Fruit fly (Drosophila melanogaster) whole organism, wandering third instar larva: Measurements from ENCODE around the gene CG4438.
A peak's percentile ranks its signal among the peaks of the same experiment; 100 is the strongest.

ENCODE experiments used
- CG32264 ChIP-seq: fragments of 200-800 bp; sonication (Bioruptor generic); optimal IDR thresholded peaks from 2 replicates; lab custom pipeline; 2016; ENCODE audit warnings: missing biosample characterization, missing genetic modification characterization
- CrebA ChIP-seq: fragments of 200-800 bp; sonication (Bioruptor generic); optimal IDR thresholded peaks from 2 replicates; lab custom pipeline; 2016; ENCODE audit warnings: missing biosample characterization, mild to moderate bottlenecking, missing genetic modification characterization, borderline replicate concordance
- Dfd ChIP-seq: fragments of >200 bp; optimal IDR thresholded peaks from 2 replicates; lab custom pipeline; 2017; ENCODE audit warnings: missing biosample characterization, missing genetic modification characterization
- Dif ChIP-seq: fragments of 200-275, 200-300 bp; sonication (Bioruptor generic); optimal IDR thresholded peaks from 2 replicates; lab custom pipeline; 2018; ENCODE audit warnings: missing biosample characterization, missing genetic modification characterization; ENCODE audit not compliant: partially characterized antibody
- GATAd ChIP-seq: sonication (Bioruptor generic); optimal IDR thresholded peaks from 2 replicates; lab custom pipeline; 2016; ENCODE audit warnings: missing biosample characterization, missing genetic modification characterization
- Hr78 ChIP-seq: fragments of >200 bp; optimal IDR thresholded peaks from 2 replicates; lab custom pipeline; 2017; ENCODE audit warnings: missing biosample characterization, missing genetic modification characterization
- Jra ChIP-seq: sonication (Bioruptor generic); optimal IDR thresholded peaks from 2 replicates; lab custom pipeline; 2016; ENCODE audit warnings: missing biosample characterization, missing genetic modification characterization
- Mio ChIP-seq: sonication (Bioruptor generic); optimal IDR thresholded peaks from 2 replicates; lab custom pipeline; 2016; ENCODE audit warnings: missing biosample characterization, missing genetic modification characterization
- N ChIP-seq: fragments of >200 bp; optimal IDR thresholded peaks from 2 replicates; lab custom pipeline; 2018; ENCODE audit warnings: missing biosample characterization, missing external identifiers, missing genetic modification characterization
- OdsH ChIP-seq: fragments of 200-800 bp; sonication (Bioruptor generic); optimal IDR thresholded peaks from 2 replicates; lab custom pipeline; 2016; ENCODE audit warnings: missing biosample characterization, mild to moderate bottlenecking, missing genetic modification characterization
- Rel ChIP-seq, 2 experiments: fragments of 200-800 bp; sonication (Bioruptor generic) in 1 of 2; optimal IDR thresholded peaks; 2 replicates in 1 of 2; 3 replicates in 1 of 2; lab custom pipeline; 2016 to 2019; ENCODE audit warnings: mild to moderate bottlenecking in 2 of 2, missing biosample characterization in 2 of 2, missing genetic modification characterization in 2 of 2, moderate library complexity in 1 of 2
- dl ChIP-seq, 2 experiments: fragments of 175-275, 200-275 bp in 1 of 2; fragments of 200-275 bp in 1 of 2; sonication (Bioruptor generic); optimal IDR thresholded peaks; lab custom pipeline; 2018; ENCODE audit warnings: mild to moderate bottlenecking in 2 of 2, missing biosample characterization in 2 of 2, missing genetic modification characterization in 2 of 2, moderate library complexity in 2 of 2; ENCODE audit not compliant: partially characterized antibody in 2 of 2, insufficient read depth in 1 of 2
- dmrt93B ChIP-seq: fragments of 200-800 bp; sonication (Bioruptor generic); optimal IDR thresholded peaks from 2 replicates; lab custom pipeline; 2018; ENCODE audit warnings: missing biosample characterization, mild to moderate bottlenecking, missing genetic modification characterization
- dsf ChIP-seq: sonication (Bioruptor generic); optimal IDR thresholded peaks from 2 replicates; lab custom pipeline; 2016; ENCODE audit warnings: missing biosample characterization, missing genetic modification characterization, borderline replicate concordance
- ey ChIP-seq: fragments of 200-800 bp; sonication (Bioruptor generic); optimal IDR thresholded peaks from 2 replicates; lab custom pipeline; 2016; ENCODE audit warnings: missing biosample characterization, missing genetic modification characterization
- foxo ChIP-seq, 2 experiments: fragments of 200-800 bp; sonication (Bioruptor generic); optimal IDR thresholded peaks; 2 replicates in 1 of 2; 3 replicates in 1 of 2; lab custom pipeline; 2016 to 2017; ENCODE audit warnings: missing biosample characterization in 2 of 2, missing genetic modification characterization in 2 of 2
- fru ChIP-seq: fragments of 200-800 bp; sonication (Bioruptor generic); optimal IDR thresholded peaks from 3 replicates; lab custom pipeline; 2016; ENCODE audit warnings: missing biosample characterization, mild to moderate bottlenecking, missing genetic modification characterization
- h ChIP-seq: fragments of 200-800 bp; sonication (Bioruptor generic); optimal IDR thresholded peaks from 3 replicates; lab custom pipeline; 2016; ENCODE audit warnings: missing biosample characterization, mild to moderate bottlenecking, missing genetic modification characterization
- jim ChIP-seq: fragments of 175-275, 200-325 bp; sonication (Bioruptor generic); optimal IDR thresholded peaks from 2 replicates; lab custom pipeline; 2016; ENCODE audit warnings: missing biosample characterization, mild to moderate bottlenecking, missing genetic modification characterization
- pan ChIP-seq: fragments of >200 bp; optimal IDR thresholded peaks from 2 replicates; lab custom pipeline; 2017
- rgr ChIP-seq: fragments of 200-800 bp; sonication (Bioruptor generic); optimal IDR thresholded peaks from 3 replicates; lab custom pipeline; 2016; ENCODE audit warnings: missing biosample characterization, mild to moderate bottlenecking, missing genetic modification characterization
- sage ChIP-seq: fragments of 200-800 bp; sonication (Bioruptor generic); optimal IDR thresholded peaks from 2 replicates; lab custom pipeline; 2016; ENCODE audit warnings: missing biosample characterization, mild to moderate bottlenecking, missing genetic modification characterization
- sv ChIP-seq: fragments of 200-800 bp; sonication (Bioruptor generic); optimal IDR thresholded peaks from 3 replicates; lab custom pipeline; 2016; ENCODE audit warnings: missing biosample characterization, missing genetic modification characterization
- tai ChIP-seq: sonication (Bioruptor generic); optimal IDR thresholded peaks from 2 replicates; lab custom pipeline; 2016; ENCODE audit warnings: missing biosample characterization, missing genetic modification characterization
- usp ChIP-seq: fragments of >200 bp; optimal IDR thresholded peaks from 2 replicates; lab custom pipeline; 2017; ENCODE audit warnings: missing biosample characterization, missing genetic modification characterization
- woc ChIP-seq: sonication (Bioruptor generic); optimal IDR thresholded peaks from 2 replicates; lab custom pipeline; 2016; ENCODE audit warnings: missing biosample characterization, mild to moderate bottlenecking, missing genetic modification characterization

The CG4438 gene

DNA sequence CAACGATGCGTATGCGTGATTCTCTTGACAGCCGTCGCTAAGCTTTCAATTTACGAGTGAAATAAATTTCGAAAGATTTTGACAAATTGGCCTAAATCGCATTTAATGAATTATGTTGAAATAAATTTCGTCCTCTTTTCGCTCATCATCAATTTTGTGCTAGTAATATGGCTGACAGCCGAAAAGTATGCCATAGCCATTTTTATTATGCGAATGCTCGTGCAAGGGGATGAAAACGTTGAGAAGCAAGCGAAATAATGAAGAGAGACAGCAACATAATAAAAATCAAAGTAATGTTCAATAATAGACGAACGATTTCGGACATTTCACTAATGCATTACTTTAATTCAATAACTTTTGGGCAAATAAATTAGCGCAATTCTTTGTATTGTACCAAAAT is 11.5 kb downstream of the CG4438 start:
- no peak for TF ChIP-seq Hr78 (GFP tag; lab: Kevin White, UChicago)
- no peak for TF ChIP-seq h (GFP tag; lab: Kevin White, UChicago)
- TF ChIP-seq Jra (GFP tag; lab: Kevin White, UChicago) = no peak
- no peak for TF ChIP-seq Dfd
- TF ChIP-seq fru = no peak

DNA sequence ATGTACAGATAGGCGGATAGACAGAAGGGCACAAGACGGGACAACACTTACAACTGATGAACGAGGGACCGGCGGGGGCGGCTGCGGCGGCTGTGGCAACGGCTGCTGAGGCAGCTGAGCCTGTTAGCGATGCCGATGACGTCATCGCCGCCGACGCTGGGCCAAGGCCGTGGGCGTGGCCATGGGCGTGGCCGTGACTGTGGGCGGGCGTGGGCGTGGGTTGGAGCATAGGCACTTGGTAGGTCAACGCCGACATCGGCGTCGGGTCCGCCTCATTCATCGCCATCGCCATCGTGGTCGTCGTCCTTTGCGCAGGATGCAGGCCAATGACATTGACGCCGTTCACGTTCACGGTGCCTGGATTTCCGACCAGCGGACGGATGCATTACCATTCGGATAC is 20.0 kb downstream of the CG4438 start:
- TF ChIP-seq Dfd (peak; percentile 1), dmrt93B (GFP tag; lab: Kevin White, UChicago) (no peak)

DNA sequence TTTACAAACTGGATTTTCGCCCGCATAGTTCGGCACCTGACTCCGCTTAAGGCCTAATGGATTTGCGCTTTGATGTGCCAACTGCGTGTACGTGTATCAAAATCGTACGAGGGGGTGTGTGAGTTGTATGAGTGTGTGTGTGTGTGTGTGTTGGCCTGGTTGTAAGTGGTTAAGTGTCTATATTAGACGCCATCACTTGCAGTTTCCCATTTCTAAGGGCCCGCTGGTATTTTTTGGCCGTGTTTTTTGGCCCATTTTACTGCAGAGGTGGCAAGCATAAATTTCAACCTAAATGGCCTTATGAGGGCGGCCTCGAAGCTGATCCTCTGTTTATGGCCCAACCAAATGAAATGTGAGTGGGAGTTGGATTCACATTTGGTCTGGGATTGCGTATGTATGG is 28.1 kb downstream of the CG4438 start:
- TF ChIP-seq sage (GFP tag; lab: Kevin White, UChicago) (no peak), ey (GFP tag; lab: Kevin White, UChicago) (no peak), Mio (GFP tag; lab: Kevin White, UChicago) (no peak), Dfd (peak; percentile 62), usp (GFP tag; lab: Kevin White, UChicago) (no peak), dsf (GFP tag; lab: Kevin White, UChicago) (no peak)
- TF ChIP-seq, all 38 proteins: peak for 1

DNA sequence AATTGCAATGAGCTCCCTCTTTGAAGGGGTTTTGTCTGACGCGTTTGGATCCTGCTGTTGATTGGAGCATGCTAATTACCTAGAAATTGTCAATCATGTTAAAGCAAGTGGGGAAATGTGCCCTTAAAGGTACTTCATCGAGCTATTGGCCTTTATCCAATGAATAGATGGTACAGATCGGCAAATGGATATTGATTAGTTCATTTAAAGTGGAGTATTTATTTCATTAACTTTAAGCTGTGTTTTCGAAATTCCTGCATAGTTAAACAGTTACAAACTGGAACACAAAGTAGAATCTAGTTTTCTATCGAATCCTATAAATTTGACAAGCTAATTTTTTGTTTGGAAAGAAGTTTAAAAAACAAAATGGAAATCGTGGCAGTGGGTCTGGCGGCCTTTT is 30.4 kb downstream of the CG4438 start, which contains the start of gene CG34181:
Gene CG34181 (plus strand): TSS at position 301 of the 400 bp plus-strand sequence.
- TF ChIP-seq rgr = no peak
- no peak for TF ChIP-seq N (GFP tag; lab: Kevin White, UChicago)
- TF ChIP-seq dl (GFP tag; optimal IDR thresholded peaks at IDR 0.05; lab: Kevin White, UChicago; ENCODE audit: insufficient read depth in 1 of 2, partially characterized antibody in 2 of 2) = no peak
- no peak for TF ChIP-seq Mio (GFP tag; lab: Kevin White, UChicago)

DNA sequence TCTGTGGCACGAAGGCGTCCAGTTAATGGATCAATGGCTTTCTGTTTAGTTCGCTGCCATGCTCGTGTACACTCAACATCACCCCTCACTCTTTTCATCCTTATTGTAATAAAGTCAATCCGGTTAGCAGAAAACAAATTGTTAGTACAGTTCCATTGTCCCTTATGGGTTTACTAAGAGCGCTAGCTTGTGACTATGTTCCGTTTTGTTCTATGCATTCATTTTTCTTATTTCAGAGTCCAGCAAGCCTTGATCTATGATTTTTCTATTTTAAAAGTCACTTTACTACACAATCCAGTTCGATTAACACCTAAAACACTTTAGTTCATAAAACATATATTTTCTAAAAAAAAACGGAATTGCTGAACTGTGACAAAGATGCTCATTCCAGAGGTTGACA is 47.6 kb downstream of the CG4438 start, which contains the start of gene CG13110:
Gene CG13110 (plus strand): TSS at position 301 of the 400 bp plus-strand sequence.
- no peak for TF ChIP-seq OdsH (GFP tag; lab: Kevin White, UChicago)
- TF ChIP-seq sage (GFP tag; lab: Kevin White, UChicago) = no peak
- TF ChIP-seq sv (GFP tag; lab: Kevin White, UChicago) = no peak
- no peak for TF ChIP-seq dsf (GFP tag; lab: Kevin White, UChicago)
- no peak for TF ChIP-seq GATAd (GFP tag; lab: Kevin White, UChicago)
- no peak for TF ChIP-seq Hr78 (GFP tag; lab: Kevin White, UChicago)

DNA sequence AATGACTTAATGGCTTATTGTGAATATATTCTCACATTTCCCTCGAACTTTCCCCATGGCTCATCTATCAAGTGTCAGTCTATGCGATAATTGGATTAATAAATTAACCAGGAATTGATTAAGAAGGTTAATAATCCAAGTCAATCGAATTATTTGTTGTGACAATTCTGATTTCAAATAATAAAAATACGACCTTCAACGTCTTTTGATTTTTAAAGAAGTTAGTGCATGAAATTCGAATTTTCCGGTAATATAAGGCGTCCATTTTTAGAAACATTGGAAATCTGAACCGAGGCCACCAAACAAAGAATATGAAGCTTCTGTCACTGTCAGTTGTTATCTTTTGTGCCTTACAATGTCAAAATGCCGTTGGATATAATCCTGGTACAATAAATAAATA is 48.5 kb downstream of the CG4438 start, which contains the start of gene CG43350:
Gene CG43350 (plus strand): TSS at position 301 of the 400 bp plus-strand sequence.
- TF ChIP-seq GATAd (GFP tag; lab: Kevin White, UChicago) (no peak), pan (lab: Kevin White, UChicago) (no peak), dl (GFP tag; optimal IDR thresholded peaks at IDR 0.05; lab: Kevin White, UChicago; ENCODE audit: insufficient read depth in 1 of 2, partially characterized antibody in 2 of 2) (no peak), tai (GFP tag; lab: Kevin White, UChicago) (no peak), woc (no peak), Hr78 (GFP tag; lab: Kevin White, UChicago) (no peak), usp (GFP tag; lab: Kevin White, UChicago) (no peak), dmrt93B (GFP tag; lab: Kevin White, UChicago) (no peak), sv (GFP tag; lab: Kevin White, UChicago) (no peak), foxo (GFP tag; optimal IDR thresholded peaks at IDR 0.05; lab: Kevin White, UChicago) (no peak), CG32264 (GFP tag; lab: Kevin White, UChicago) (no peak), Dif (no peak), Rel (GFP tag; optimal IDR thresholded peaks at IDR 0.05; lab: Kevin White, UChicago) (no peak), Rel (tag; optimal IDR thresholded peaks at IDR 0.05; lab: Kevin White, UChicago) (no peak), jim (no peak), CrebA (GFP tag; lab: Kevin White, UChicago) (no peak)
